Worm (Caenorhabditis elegans) whole organism, early embryonic: ENCODE results near the gene ZC504.1.

Experiments
- F13C5.2 ChIP-seq: sonication (generic microtip); optimal IDR thresholded peaks from 2 replicates; lab custom pipeline; 2017; ENCODE audit warnings: mild to moderate bottlenecking, missing genetic modification characterization, inconsistent platforms, missing compliant biosample characterization
- ama-1 ChIP-seq: fragments of 150-350 bp; optimal IDR thresholded peaks from 2 replicates; lab custom pipeline; 2014
- ceh-13 ChIP-seq: fragments of 200-800 bp; sonication (Bioruptor generic); optimal IDR thresholded peaks from 2 replicates; lab custom pipeline; 2018; ENCODE audit warnings: mild to moderate bottlenecking, missing genetic modification characterization, missing compliant biosample characterization
- flt-1 ChIP-seq: fragments of 200-800 bp; sonication (Bioruptor generic); IDR thresholded peaks from 2 replicates; pipeline ENCODE4 v1.3.6; 2022; ENCODE audit warnings: missing genetic modification characterization, missing compliant biosample characterization
- hmbx-1 ChIP-seq: sonication (generic microtip); optimal IDR thresholded peaks from 2 replicates; lab custom pipeline; 2016; ENCODE audit warnings: mild to moderate bottlenecking, missing genetic modification characterization, missing compliant biosample characterization
- hnd-1 ChIP-seq: sonication (generic microtip); optimal IDR thresholded peaks from 2 replicates; lab custom pipeline; 2016; ENCODE audit warnings: missing genetic modification characterization, missing compliant biosample characterization
- pes-1 ChIP-seq: fragments of 200-800 bp; sonication (Bioruptor generic); IDR thresholded peaks from 2 replicates; pipeline ENCODE4 v1.3.6; 2022; ENCODE audit warnings: missing genetic modification reagents, missing genetic modification characterization, missing compliant biosample characterization
- sea-1 ChIP-seq: fragments of 200-800 bp; sonication (Bioruptor generic); conservative IDR thresholded peaks from 2 replicates; pipeline ENCODE4 v1.3.6; 2022; ENCODE audit warnings: missing genetic modification characterization, missing compliant biosample characterization
- tra-4 ChIP-seq: sonication (generic microtip); optimal IDR thresholded peaks from 2 replicates; lab custom pipeline; 2017; ENCODE audit warnings: missing genetic modification characterization, missing compliant biosample characterization

ce11 chrX:10410539-10410938 is 3.6 kb downstream of the ZC504.1 start:
- no peak for TF ChIP-seq hmbx-1 (tag; lab: Kevin White, UChicago)
- no peak for TF ChIP-seq hnd-1 (tag; lab: Kevin White, UChicago)
- TF ChIP-seq flt-1 (GFP tag; lab: Robert Waterston, UW) = no peak
- no peak for TF ChIP-seq sea-1
- TF ChIP-seq pes-1 (GFP tag; lab: Robert Waterston, UW) = no peak
- TF ChIP-seq tra-4 (tag; lab: Kevin White, UChicago) = no peak
- no peak for TF ChIP-seq ama-1 (lab: Kevin White, UChicago)
- TF ChIP-seq ceh-13 = no peak
- no peak for TF ChIP-seq F13C5.2
